Worm (Caenorhabditis elegans) whole organism, midembryonic: ENCODE measurements around the gene C44B12.9.

ENCODE experiments used
- T22C8.4 ChIP-seq: fragments of 200-800 bp; sonication (Bioruptor generic); IDR thresholded peaks from 2 replicates; pipeline ENCODE4 v1.3.6; 2022; ENCODE audit warnings: missing genetic modification characterization, missing compliant biosample characterization
- klf-2 ChIP-seq: fragments of 200-800 bp; sonication (Bioruptor generic); conservative IDR thresholded peaks from 2 replicates; pipeline ENCODE4 v1.3.6; 2022; ENCODE audit warnings: missing genetic modification reagents, missing genetic modification characterization, missing compliant biosample characterization
- med-1 ChIP-seq: sonication (generic microtip); optimal IDR thresholded peaks from 2 replicates; lab custom pipeline; 2017; ENCODE audit warnings: missing genetic modification characterization, mild to moderate bottlenecking, missing compliant biosample characterization, antibody characterized with exemption, missing genetic modification reagents; ENCODE audit not compliant: insufficient read depth
- ref-1 ChIP-seq: fragments of 200-800 bp; sonication (Bioruptor generic); conservative IDR thresholded peaks from 2 replicates; pipeline ENCODE4 v1.3.6; 2022; ENCODE audit warnings: missing genetic modification reagents, missing genetic modification characterization, missing compliant biosample characterization
- tab-1 ChIP-seq: fragments of 200-800 bp; sonication (Bioruptor generic); IDR thresholded peaks from 2 replicates; pipeline ENCODE4 v1.3.6; 2022; ENCODE audit warnings: missing genetic modification characterization, missing compliant biosample characterization
- ztf-23 ChIP-seq: fragments of 200-800 bp; sonication (Bioruptor generic); IDR thresholded peaks from 2 replicates; pipeline ENCODE4 v1.3.6; 2022; ENCODE audit warnings: missing genetic modification reagents, missing genetic modification characterization, missing compliant biosample characterization

- no peak for TF ChIP-seq klf-2 (GFP tag; lab: Robert Waterston, UW)
- TF ChIP-seq tab-1: no peak
- TF ChIP-seq T22C8.4 (GFP tag; lab: Robert Waterston, UW): no peak
- no peak for TF ChIP-seq med-1 (GFP tag; lab: Kevin White, UChicago)
- TF ChIP-seq ref-1 (GFP tag; lab: Robert Waterston, UW): no peak
- no peak for TF ChIP-seq ztf-23
These were observed 22.1 kb upstream of the C44B12.9 start, which contains the start of gene perm-2 for ce11 chrIV:1126490-1126889.
